Worm (Caenorhabditis elegans): ENCODE measurements around the gene R160.12.
A peak's percentile ranks its signal among the peaks of the same experiment; 100 is the strongest.

The R160.12 gene

DNA sequence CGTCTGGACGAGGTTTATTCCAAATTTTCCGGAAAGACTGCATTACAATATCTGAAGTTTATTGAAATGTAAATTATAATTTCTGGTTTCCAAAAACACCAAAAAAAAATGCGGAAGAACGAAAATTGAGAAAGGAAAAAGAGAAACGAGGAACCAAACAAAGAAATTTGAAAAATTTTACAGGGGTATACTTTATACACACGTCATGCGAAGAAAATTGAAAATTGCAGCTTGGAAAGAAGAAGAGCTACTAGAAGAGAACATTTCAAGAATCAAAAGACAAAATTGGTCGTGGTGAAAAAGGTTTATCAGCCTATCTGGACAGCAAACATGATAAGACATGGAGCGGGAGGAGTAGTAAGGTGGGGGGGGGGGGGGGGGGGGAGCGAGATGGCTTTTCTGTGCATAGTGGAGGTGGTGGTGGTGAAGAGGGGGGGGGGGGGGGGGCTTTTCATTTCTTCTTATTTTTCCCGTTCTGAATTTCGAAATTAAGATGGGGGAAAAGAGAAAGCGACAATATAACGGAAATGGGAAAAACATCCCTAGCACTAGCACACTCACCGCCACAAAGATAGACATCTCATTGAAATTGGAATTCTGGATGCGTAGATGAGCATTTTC, 5.8 kb upstream of the R160.12 start, which contains the start of gene lst-2:
lst-2 (minus strand) TSS at position 51 of the 621 bp plus-strand sequence.
- peak; percentile 79 for TF ChIP-seq zfh-2 (GFP tag; conservative IDR thresholded peaks at IDR 0.05)
- TF ChIP-seq mcd-1 (GFP tag; IDR thresholded peaks at IDR 0.05): peak; percentile 27; the same call in 1 of the 2 replicates
- TF ChIP-seq attf-5 (GFP tag; optimal IDR thresholded peaks at IDR 0.05): no peak
- TF ChIP-seq egrh-3 (GFP tag; IDR thresholded peaks at IDR 0.05): peak; percentile 90; the same call in 1 of the 2 replicates
- TF ChIP-seq D2030.7 (GFP tag; IDR thresholded peaks at IDR 0.05): no peak
- TF ChIP-seq ccch-3 (GFP tag; optimal IDR thresholded peaks at IDR 0.05): no peak
- no peak for TF ChIP-seq somi-1 (GFP tag; optimal IDR thresholded peaks at IDR 0.05)

DNA sequence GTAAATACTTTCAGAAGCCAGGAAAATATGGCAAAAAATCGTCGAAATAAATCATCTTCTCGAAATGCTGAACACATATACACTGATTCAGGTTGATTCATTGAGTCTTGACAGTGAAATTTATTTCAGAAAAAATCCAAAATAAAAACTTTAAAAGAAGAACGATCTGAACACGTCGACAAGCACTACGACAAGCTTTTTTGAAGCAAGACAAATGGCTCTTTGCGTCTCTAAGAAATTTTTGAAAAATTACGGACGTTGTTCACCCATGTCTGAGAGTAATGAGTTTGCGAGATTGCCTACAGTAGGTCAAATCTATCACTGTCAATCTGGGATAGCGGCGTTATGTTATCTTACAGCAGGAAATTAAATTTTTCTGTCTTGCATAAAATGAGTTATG, 788 bp downstream of the R160.12 start, which contains the start of gene R160.2:
R160.2 (minus strand) TSS at position 101 of the 400 bp plus-strand sequence.
- no peak for TF ChIP-seq snpc-1.3 (tag; optimal IDR thresholded peaks at IDR 0.05; ENCODE audit: insufficient read depth)
- no peak for TF ChIP-seq ztf-6 (GFP tag; IDR thresholded peaks at IDR 0.05)
- TF ChIP-seq ztf-18 (tag; optimal IDR thresholded peaks at IDR 0.05): no peak
- TF ChIP-seq nhr-27 (tag; optimal IDR thresholded peaks at IDR 0.05): no peak
- no peak for TF ChIP-seq snpc-1.1 (tag; optimal IDR thresholded peaks at IDR 0.05; ENCODE audit: insufficient read depth)

DNA sequence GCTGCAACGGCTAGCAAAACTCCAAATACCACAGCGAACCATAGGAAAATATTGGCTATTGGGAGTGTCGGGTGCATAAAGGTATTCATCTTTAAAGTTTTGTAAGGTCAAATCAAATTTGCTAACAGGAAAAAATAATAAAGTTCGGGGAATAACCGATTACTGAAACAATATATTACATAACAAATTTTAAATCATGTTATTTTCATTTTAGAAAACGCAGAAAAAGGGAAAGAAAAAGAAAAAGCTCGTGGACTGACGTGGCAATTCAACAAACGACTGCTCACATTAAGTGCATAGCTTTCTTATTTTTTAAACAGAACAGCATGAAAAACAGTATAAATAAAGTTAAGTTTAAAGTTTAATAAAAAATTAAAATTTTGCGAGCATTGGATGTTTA, 4.5 kb downstream of the R160.12 start, which contains the start of gene R160.6:
R160.6 (minus strand) TSS at position 101 of the 400 bp plus-strand sequence.
- TF ChIP-seq attf-5 (GFP tag; optimal IDR thresholded peaks at IDR 0.05) (no peak), zim-3 (tag; optimal IDR thresholded peaks at IDR 0.05) (no peak), sea-2 (GFP tag; IDR thresholded peaks at IDR 0.05) (no peak), athp-1 (tag; optimal IDR thresholded peaks at IDR 0.05) (no peak), nfyb-1 (GFP tag; IDR thresholded peaks at IDR 0.05) (no peak), Y79H2A.3 (GFP tag; conservative IDR thresholded peaks at IDR 0.05) (no peak), nhr-27 (tag; optimal IDR thresholded peaks at IDR 0.05) (no peak), mes-4 (tag; optimal IDR thresholded peaks at IDR 0.05) (no peak), nfya-2 (GFP tag; IDR thresholded peaks at IDR 0.05) (no peak), lsl-1 (GFP tag; optimal IDR thresholded peaks at IDR 0.05) (no peak), chd-7 (tag; optimal IDR thresholded peaks at IDR 0.05) (no peak)

DNA sequence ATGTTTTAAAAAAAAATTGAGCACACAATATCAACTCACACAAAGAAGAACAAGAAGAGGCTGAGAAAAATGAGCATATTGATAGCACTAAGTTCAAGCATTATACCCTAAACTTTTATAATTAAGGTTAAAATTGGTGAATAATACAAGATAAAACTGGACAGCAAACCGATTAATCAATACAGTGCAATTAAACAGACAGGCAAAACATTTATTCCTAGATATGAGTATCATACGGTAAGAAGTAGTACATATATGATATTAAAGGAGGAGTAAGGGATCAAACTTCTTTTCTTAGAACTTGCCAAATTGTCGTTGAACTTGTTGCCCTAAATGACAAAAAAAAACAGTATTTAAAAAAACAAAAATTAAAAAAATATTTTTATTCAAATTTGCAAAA, 5.6 kb downstream of the R160.12 start, which contains the start of gene R160.14:
R160.14 (minus strand) TSS at position 101 of the 400 bp plus-strand sequence.
- TF ChIP-seq zfh-2 (GFP tag; conservative IDR thresholded peaks at IDR 0.05) (no peak), F10E7.11 (tag; optimal IDR thresholded peaks at IDR 0.05) (no peak), T26A5.8 (tag; optimal IDR thresholded peaks at IDR 0.05) (no peak), rcor-1 (GFP tag; IDR thresholded peaks at IDR 0.05) (no peak), K11D2.4 (GFP tag; IDR thresholded peaks at IDR 0.05) (no peak), B0336.3 (GFP tag; IDR thresholded peaks at IDR 0.05) (no peak), die-1 (tag; optimal IDR thresholded peaks at IDR 0.05) (no peak)

DNA sequence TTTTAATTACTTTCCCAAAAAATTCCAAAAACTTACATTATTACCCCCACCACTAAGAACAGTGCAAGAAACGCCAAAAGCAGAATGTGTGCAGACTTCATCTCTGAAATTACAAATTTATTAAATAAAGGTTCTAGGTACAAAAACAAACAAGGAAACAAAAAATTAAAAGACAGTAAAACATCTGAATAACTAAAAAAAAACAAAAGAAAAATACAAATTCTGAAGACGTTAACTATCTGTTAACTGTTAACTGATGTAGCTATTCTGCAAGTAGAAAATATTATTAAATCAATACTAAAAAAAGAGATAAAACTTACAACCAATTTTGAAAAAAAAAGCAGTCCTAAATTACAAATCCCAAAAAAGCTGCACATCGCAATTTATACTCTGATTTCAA, 6.2 kb downstream of the R160.12 start, which contains the start of gene R160.13:
R160.13 (minus strand) TSS at position 101 of the 400 bp plus-strand sequence.
- TF ChIP-seq egrh-3 (GFP tag; IDR thresholded peaks at IDR 0.05): no peak
- TF ChIP-seq pbrm-1 (GFP tag; IDR thresholded peaks at IDR 0.05): no peak
- TF ChIP-seq C06A6.2 (GFP tag; conservative IDR thresholded peaks at IDR 0.05): no peak
- TF ChIP-seq akir-1 (GFP tag; optimal IDR thresholded peaks at IDR 0.05): no peak
- TF ChIP-seq ceh-91 (GFP tag; IDR thresholded peaks at IDR 0.05): no peak
- TF ChIP-seq ccch-3 (GFP tag; optimal IDR thresholded peaks at IDR 0.05): no peak
- TF ChIP-seq bed-1 (GFP tag; IDR thresholded peaks at IDR 0.05): no peak
- no peak for TF ChIP-seq K12H6.12 (tag; optimal IDR thresholded peaks at IDR 0.05)
- no peak for TF ChIP-seq madf-3 (GFP tag; IDR thresholded peaks at IDR 0.05)
- TF ChIP-seq ZK185.1 (tag; optimal IDR thresholded peaks at IDR 0.05; ENCODE audit: poor library complexity, severe bottlenecking): no peak
- no peak for TF ChIP-seq F49E8.2 (tag; optimal IDR thresholded peaks at IDR 0.05; ENCODE audit: insufficient read depth)
- TF ChIP-seq ztf-22 (GFP tag; optimal IDR thresholded peaks at IDR 0.05): no peak
- no peak for TF ChIP-seq lin-35 (GFP tag; optimal IDR thresholded peaks at IDR 0.05)
- TF ChIP-seq lag-1 (GFP tag; IDR thresholded peaks at IDR 0.05): no peak

Measured in whole organism, young adult.